Worm (Caenorhabditis elegans) whole organism, L4/young adult: ENCODE data around the gene Y47D3A.31.

ENCODE experiments used
- dao-5 ChIP-seq: sonication (generic microtip); optimal IDR thresholded peaks from 2 replicates; lab custom pipeline; 2016; ENCODE audit warnings: missing genotype, missing genetic modification characterization, moderate library complexity, missing compliant biosample characterization
- him-1 ChIP-seq: sonication (generic microtip); optimal IDR thresholded peaks from 2 replicates; lab custom pipeline; 2016; ENCODE audit warnings: missing genotype, missing genetic modification reagents, missing genetic modification characterization, missing compliant biosample characterization

DNA sequence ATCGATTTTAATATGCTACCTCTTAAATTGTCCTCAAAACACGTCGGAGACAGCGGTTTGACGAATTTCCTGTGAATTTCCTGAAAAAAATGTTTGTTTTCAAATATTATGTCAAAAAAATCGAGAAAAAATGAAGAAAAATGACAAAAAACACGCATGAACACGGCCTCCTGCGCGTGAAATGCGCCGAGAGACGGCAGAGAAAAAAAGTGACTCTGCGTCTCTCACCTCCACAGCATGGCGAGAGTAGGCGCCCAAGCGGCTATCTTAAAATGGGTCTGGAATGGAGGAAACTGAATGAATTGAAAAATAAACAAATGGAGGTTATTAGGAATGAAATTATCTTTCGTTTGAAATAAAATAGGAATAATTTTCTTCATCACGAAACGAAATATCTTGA is 46.2 kb downstream of the Y47D3A.31 start:
- TF ChIP-seq dao-5 (tag; lab: Kevin White, UChicago) (no peak), him-1 (tag; lab: Kevin White, UChicago) (no peak)
